Fruit fly (Drosophila melanogaster) whole organism, embryonic: Measurements from ENCODE around the gene GstO2.

Experiments used
- Adf1 ChIP-seq: fragments of 200-800 bp; sonication (Bioruptor generic); IDR thresholded peaks from 2 replicates; pipeline ENCODE4 v1.3.6; 2022; ENCODE audit warnings: missing biosample characterization, missing genetic modification characterization
- Antp ChIP-seq: fragments of 200-800 bp; sonication (Bioruptor generic); optimal IDR thresholded peaks from 3 replicates; lab custom pipeline; 2016; ENCODE audit warnings: missing biosample characterization, missing genetic modification characterization
- CG12104 ChIP-seq: fragments of 200-800 bp; sonication (Bioruptor generic); optimal IDR thresholded peaks from 3 replicates; lab custom pipeline; 2016; ENCODE audit warnings: missing biosample characterization, missing genetic modification characterization
- CG12155 ChIP-seq: fragments of 200-800 bp; sonication (Bioruptor generic); optimal IDR thresholded peaks from 3 replicates; lab custom pipeline; 2016; ENCODE audit warnings: missing biosample characterization, missing genetic modification characterization
- CG12942 ChIP-seq: fragments of 200-800 bp; sonication (Bioruptor generic); optimal IDR thresholded peaks from 3 replicates; lab custom pipeline; 2016; ENCODE audit warnings: missing biosample characterization, missing genetic modification characterization
- CG17328 ChIP-seq: fragments of 200-800 bp; sonication (Bioruptor generic); IDR thresholded peaks from 2 replicates; pipeline ENCODE4 v1.3.6; 2022; ENCODE audit warnings: missing biosample characterization, missing genetic modification characterization
- CG17385 ChIP-seq: fragments of 200-800 bp; sonication (Bioruptor generic); optimal IDR thresholded peaks from 3 replicates; lab custom pipeline; 2018; ENCODE audit warnings: missing biosample characterization, mild to moderate bottlenecking, missing genetic modification characterization
- CG18011 ChIP-seq: fragments of 200-800 bp; sonication (Bioruptor generic); optimal IDR thresholded peaks from 2 replicates; lab custom pipeline; 2017; ENCODE audit warnings: missing biosample characterization, missing genetic modification characterization, mild to moderate bottlenecking, moderate library complexity, missing genotype
- CG2116 ChIP-seq: fragments of 200-800 bp; sonication (Bioruptor generic); optimal IDR thresholded peaks from 3 replicates; lab custom pipeline; 2018; ENCODE audit warnings: missing biosample characterization, mild to moderate bottlenecking, missing genetic modification characterization
- CG2120 ChIP-seq: fragments of 200-800 bp; sonication (Bioruptor generic); optimal IDR thresholded peaks from 3 replicates; lab custom pipeline; 2016; ENCODE audit warnings: missing biosample characterization, missing genetic modification characterization
- CG2889 ChIP-seq: fragments of 200-800 bp; sonication (Bioruptor generic); IDR thresholded peaks from 3 replicates; pipeline ENCODE4 v1.3.6; 2022; ENCODE audit warnings: missing biosample characterization, missing genetic modification characterization
- CG32772 ChIP-seq: fragments of 200-800 bp; sonication (Bioruptor generic); IDR thresholded peaks from 2 replicates; pipeline ENCODE4 v1.3.6; 2022; ENCODE audit warnings: missing biosample characterization, missing genetic modification characterization
- CG3726 ChIP-seq: fragments of 200-800 bp; sonication (Bioruptor generic); IDR thresholded peaks from 3 replicates; pipeline ENCODE4, ENCODE4 v1.3.6; 2022; ENCODE audit warnings: missing biosample characterization, missing genetic modification characterization
- CG3847 ChIP-seq: fragments of 200-800 bp; sonication (Bioruptor generic); IDR thresholded peaks from 2 replicates; pipeline ENCODE4 v1.3.6; 2022; ENCODE audit warnings: missing biosample characterization, missing genetic modification characterization
- CG4707 ChIP-seq: fragments of 200-800 bp; sonication (Bioruptor generic); optimal IDR thresholded peaks from 2 replicates; lab custom pipeline; 2018; ENCODE audit warnings: missing biosample characterization, mild to moderate bottlenecking, missing genetic modification characterization, moderate library complexity
- CG5245 ChIP-seq: fragments of 200-800 bp; sonication (Bioruptor generic); optimal IDR thresholded peaks from 3 replicates; lab custom pipeline; 2016; ENCODE audit warnings: missing biosample characterization, missing genetic modification characterization
- CG6683 ChIP-seq: fragments of 200-800 bp; sonication (Bioruptor generic); optimal IDR thresholded peaks from 2 replicates; lab custom pipeline; 2017; ENCODE audit warnings: missing biosample characterization, mild to moderate bottlenecking, missing genetic modification characterization, missing genetic modification reagents
- CG7839 ChIP-seq: fragments of 200-800 bp; sonication (Bioruptor generic); optimal IDR thresholded peaks from 3 replicates; lab custom pipeline; 2018; ENCODE audit warnings: missing biosample characterization, mild to moderate bottlenecking, missing genetic modification characterization, moderate library complexity
- CG8388 ChIP-seq: fragments of 200-800 bp; sonication (Bioruptor generic); optimal IDR thresholded peaks from 2 replicates; lab custom pipeline; 2019; ENCODE audit warnings: missing biosample characterization, mild to moderate bottlenecking, missing genetic modification characterization, moderate library complexity
- CG8944 ChIP-seq: fragments of 200-800 bp; sonication (Bioruptor generic); optimal IDR thresholded peaks from 3 replicates; lab custom pipeline; 2016; ENCODE audit warnings: missing biosample characterization, missing genetic modification characterization
- CG9932 ChIP-seq: fragments of 200-800 bp; sonication (Bioruptor generic); IDR thresholded peaks from 2 replicates; pipeline ENCODE4 v1.3.6; 2022; ENCODE audit warnings: missing biosample characterization, missing genetic modification characterization
- CHES-1-like ChIP-seq: fragments of 200-800 bp; sonication (Bioruptor generic); optimal IDR thresholded peaks from 2 replicates; lab custom pipeline; 2016; ENCODE audit warnings: missing biosample characterization, missing genetic modification characterization
- CoRest ChIP-seq: fragments of 200-800 bp; sonication (Bioruptor generic); optimal IDR thresholded peaks from 3 replicates; lab custom pipeline; 2018; ENCODE audit warnings: missing biosample characterization, mild to moderate bottlenecking, missing genetic modification characterization, moderate library complexity
- Dek ChIP-seq: fragments of 200-800 bp; sonication (Bioruptor generic); optimal IDR thresholded peaks from 3 replicates; lab custom pipeline; 2019; ENCODE audit warnings: missing biosample characterization, mild to moderate bottlenecking, missing genetic modification characterization, moderate library complexity
- Dip2 ChIP-seq: fragments of 200-800 bp; sonication (Bioruptor generic); IDR thresholded peaks from 2 replicates; pipeline ENCODE4 v1.3.6; 2022; ENCODE audit warnings: missing biosample characterization, missing genetic modification characterization
- E2f1 ChIP-seq: fragments of 200-800 bp; sonication (Bioruptor generic); IDR thresholded peaks from 2 replicates; pipeline ENCODE4 v1.3.6; 2022; ENCODE audit warnings: missing biosample characterization, missing genetic modification characterization
- Eip74EF ChIP-seq, 2 experiments: fragments of 200-800 bp in 1 of 2; fragments of >200 bp in 1 of 2; sonication (Bioruptor generic) in 1 of 2; optimal IDR thresholded peaks; 2 replicates each; lab custom pipeline; 2017 to 2019; ENCODE audit warnings: missing biosample characterization in 2 of 2, missing genetic modification characterization in 2 of 2, mild to moderate bottlenecking in 1 of 2, moderate library complexity in 1 of 2
- Elba2 ChIP-seq: fragments of 200-800 bp; sonication (Bioruptor generic); optimal IDR thresholded peaks from 3 replicates; lab custom pipeline; 2016; ENCODE audit warnings: missing biosample characterization, missing genetic modification characterization
- Fer2 ChIP-seq: fragments of 200-800 bp; sonication (Bioruptor generic); optimal IDR thresholded peaks from 2 replicates; lab custom pipeline; 2018; ENCODE audit warnings: missing biosample characterization, mild to moderate bottlenecking, missing genetic modification characterization, moderate library complexity
- Gug ChIP-seq: fragments of 200-800 bp; sonication (Bioruptor generic); IDR thresholded peaks from 4 replicates; pipeline ENCODE4 v1.3.6; 2022; ENCODE audit warnings: missing biosample characterization, missing genetic modification characterization
- HLH3B ChIP-seq: fragments of 200-800 bp; sonication (Bioruptor generic); IDR thresholded peaks from 2 replicates; pipeline ENCODE4 v1.3.6; 2022; ENCODE audit warnings: missing biosample characterization, missing genetic modification characterization
- Lhr ChIP-seq: fragments of 200-800 bp; sonication (Bioruptor generic); optimal IDR thresholded peaks from 3 replicates; lab custom pipeline; 2017; ENCODE audit warnings: mild to moderate bottlenecking, missing biosample characterization, missing genetic modification reagents, missing genetic modification characterization
- Myb ChIP-seq: fragments of 200-800 bp; sonication (Bioruptor generic); optimal IDR thresholded peaks from 2 replicates; lab custom pipeline; 2016; ENCODE audit warnings: missing biosample characterization, missing genetic modification characterization
- NK7.1 ChIP-seq: fragments of 200-800 bp; sonication (Bioruptor generic); optimal IDR thresholded peaks from 3 replicates; lab custom pipeline; 2016; ENCODE audit warnings: missing biosample characterization, missing genetic modification characterization
- Nf-YC ChIP-seq: fragments of 200-800 bp; optimal IDR thresholded peaks from 3 replicates; lab custom pipeline; 2019; ENCODE audit warnings: missing biosample characterization, mild to moderate bottlenecking, missing genetic modification characterization, moderate library complexity
- Pdp1 ChIP-seq, 2 experiments: fragments of 200-800 bp; sonication (Bioruptor generic); optimal IDR thresholded peaks; 3 replicates each; lab custom pipeline; 2016; ENCODE audit warnings: missing biosample characterization in 2 of 2, missing genetic modification characterization in 2 of 2, mild to moderate bottlenecking in 1 of 2, moderate library complexity in 1 of 2
- Ptx1 ChIP-seq: fragments of 200-800 bp; sonication (Bioruptor generic); IDR thresholded peaks from 2 replicates; pipeline ENCODE4 v1.3.6; 2022; ENCODE audit warnings: missing biosample characterization, missing genetic modification characterization
- Vsx1 ChIP-seq: fragments of 200-800 bp; sonication (Bioruptor generic); optimal IDR thresholded peaks from 2 replicates; lab custom pipeline; 2017; ENCODE audit warnings: missing biosample characterization, mild to moderate bottlenecking, missing genetic modification characterization, missing genetic modification reagents
- az2 ChIP-seq: fragments of 200-800 bp; sonication (Bioruptor generic); optimal IDR thresholded peaks from 3 replicates; lab custom pipeline; 2016; ENCODE audit warnings: missing biosample characterization, missing genetic modification characterization
- cad ChIP-seq: fragments of >200 bp; optimal IDR thresholded peaks from 2 replicates; lab custom pipeline; 2017; ENCODE audit warnings: missing biosample characterization, missing genetic modification characterization
- da ChIP-seq: fragments of 200-800 bp; sonication (Bioruptor generic); optimal IDR thresholded peaks from 2 replicates; lab custom pipeline; 2016; ENCODE audit warnings: missing biosample characterization, missing genetic modification characterization
- dpn ChIP-seq, 2 experiments: fragments of 200-800 bp; sonication (Bioruptor generic); optimal IDR thresholded peaks; 3 replicates each; lab custom pipeline; 2016; ENCODE audit warnings: missing biosample characterization in 2 of 2, missing genetic modification characterization in 2 of 2
- hbn ChIP-seq: fragments of 200-800 bp; sonication (Bioruptor generic); IDR thresholded peaks from 2 replicates; pipeline ENCODE4 v1.3.6; 2022; ENCODE audit warnings: missing biosample characterization, missing genetic modification characterization; ENCODE audit not compliant: partially characterized antibody
- jing ChIP-seq: fragments of 200-800 bp; sonication (Bioruptor generic); optimal IDR thresholded peaks from 2 replicates; lab custom pipeline; 2018; ENCODE audit warnings: missing biosample characterization, mild to moderate bottlenecking, missing genetic modification characterization
- kah ChIP-seq: fragments of 200-800 bp; sonication (Bioruptor generic); optimal IDR thresholded peaks from 2 replicates; lab custom pipeline; 2018; ENCODE audit warnings: missing biosample characterization, mild to moderate bottlenecking, missing genetic modification characterization
- klu ChIP-seq: fragments of 200-800 bp; sonication (Bioruptor generic); IDR thresholded peaks from 2 replicates; pipeline ENCODE4 v1.3.6; 2022; ENCODE audit warnings: missing biosample characterization, missing genetic modification characterization
- kni ChIP-seq: fragments of 200-800 bp; sonication (Bioruptor generic); optimal IDR thresholded peaks from 3 replicates; lab custom pipeline; 2017; ENCODE audit warnings: mild to moderate bottlenecking, missing biosample characterization, missing genetic modification reagents, missing genetic modification characterization
- luna ChIP-seq: fragments of 200-800 bp; sonication (Bioruptor generic); optimal IDR thresholded peaks from 2 replicates; lab custom pipeline; 2016; ENCODE audit warnings: missing biosample characterization, missing genetic modification characterization
- nerfin-2 ChIP-seq: fragments of 200-800 bp; sonication (Bioruptor generic); IDR thresholded peaks from 2 replicates; pipeline ENCODE4 v1.3.6; 2022; ENCODE audit warnings: missing biosample characterization, missing genetic modification characterization; ENCODE audit not compliant: partially characterized antibody
- p53 ChIP-seq: fragments of 200-800 bp; sonication (Bioruptor generic); optimal IDR thresholded peaks from 2 replicates; lab custom pipeline; 2016; ENCODE audit warnings: missing biosample characterization, missing genetic modification characterization
- seq ChIP-seq: fragments of 200-800 bp; sonication (Bioruptor generic); IDR thresholded peaks from 2 replicates; pipeline ENCODE4 v1.3.6; 2022; ENCODE audit warnings: missing biosample characterization, missing genetic modification characterization
- ssp ChIP-seq: fragments of 200-800 bp; sonication (Bioruptor generic); IDR thresholded peaks from 2 replicates; pipeline ENCODE4 v1.3.6; 2022; ENCODE audit warnings: missing biosample characterization, missing genetic modification characterization

GstO2 gene

dm6 chr3L:8546355-8546771, 23.1 kb upstream of the GstO2 start (continued):
- no peak for TF ChIP-seq CG6683 (GFP tag; lab: Kevin White, UChicago)
- peak; percentile 41; the same call in 1 of the 2 replicates for TF ChIP-seq hbn (GFP tag; lab: Robert Waterston, UW)
- TF ChIP-seq klu (GFP tag; lab: Robert Waterston, UW) = no peak
- no peak for TF ChIP-seq Gug (GFP tag; lab: Robert Waterston, UW)
- no peak for TF ChIP-seq CG2116 (GFP tag; lab: Kevin White, UChicago)
- TF ChIP-seq Nf-YC (tag; lab: Kevin White, UChicago) = no peak
- no peak for TF ChIP-seq Ptx1 (GFP tag; lab: Robert Waterston, UW)
- peak; percentile 37 for TF ChIP-seq CHES-1-like (GFP tag; lab: Kevin White, UChicago)
- TF ChIP-seq CG12942 (GFP tag; lab: Kevin White, UChicago) = no peak
- TF ChIP-seq p53 (GFP tag; lab: Kevin White, UChicago) = no peak
- TF ChIP-seq CG32772 (GFP tag; lab: Robert Waterston, UW) = no peak
- no peak for TF ChIP-seq CG3726 (GFP tag; lab: Robert Waterston, UW)
- no peak for TF ChIP-seq CG8388 (GFP tag; lab: Kevin White, UChicago)
- peak; percentile 52 for TF ChIP-seq CG17385 (GFP tag; lab: Kevin White, UChicago)
- TF ChIP-seq HLH3B (GFP tag; lab: Robert Waterston, UW) = 0 out of 2 replicates have a peak, but pooled peaks have one; percentile 18
- no peak for TF ChIP-seq dpn (GFP tag; optimal IDR thresholded peaks at IDR 0.05; lab: Kevin White, UChicago)
- TF ChIP-seq CG17328 (GFP tag; lab: Robert Waterston, UW) = no peak
- TF ChIP-seq luna (GFP tag; lab: Kevin White, UChicago) = no peak
- TF ChIP-seq Myb (GFP tag; lab: Kevin White, UChicago) = no peak
- TF ChIP-seq Lhr (GFP tag; lab: Kevin White, UChicago) = no peak
- no peak for TF ChIP-seq Dek
- TF ChIP-seq CG4707 (GFP tag; lab: Kevin White, UChicago) = no peak
- no peak for TF ChIP-seq E2f1 (GFP tag; lab: Robert Waterston, UW)
- TF ChIP-seq seq = no peak
- TF ChIP-seq CG12155 (GFP tag; lab: Kevin White, UChicago) = no peak
- no peak for TF ChIP-seq CG8944 (GFP tag; lab: Kevin White, UChicago)
- no peak for TF ChIP-seq CG18011 (GFP tag; lab: Kevin White, UChicago)
- no peak for TF ChIP-seq Fer2
- TF ChIP-seq jing = no peak
- TF ChIP-seq NK7.1 (GFP tag; lab: Kevin White, UChicago) = no peak
- TF ChIP-seq Antp (GFP tag; lab: Kevin White, UChicago) = no peak
- no peak for TF ChIP-seq ssp (GFP tag; lab: Robert Waterston, UW)
- TF ChIP-seq kah = peak; percentile 97
- no peak for TF ChIP-seq CoRest (tag; lab: Kevin White, UChicago)
- TF ChIP-seq cad = no peak
- TF ChIP-seq CG7839 (tag; lab: Kevin White, UChicago) = peak; percentile 2
- TF ChIP-seq Dip2 (GFP tag; lab: Robert Waterston, UW) = no peak
- 0 out of 2 replicates have a peak, but pooled peaks have one; percentile 34 for TF ChIP-seq CG9932
- TF ChIP-seq Vsx1 = no peak
- no peak for TF ChIP-seq CG5245 (GFP tag; lab: Kevin White, UChicago)
- TF ChIP-seq CG2120 = no peak
- no peak for TF ChIP-seq CG2889
- peak in 1 of 2 experiments; percentile 28 for TF ChIP-seq Eip74EF (GFP tag; optimal IDR thresholded peaks at IDR 0.05; lab: Kevin White, UChicago)
- no peak for TF ChIP-seq CG12104 (GFP tag; lab: Kevin White, UChicago)
- no peak for TF ChIP-seq az2 (GFP tag; lab: Kevin White, UChicago)
- TF ChIP-seq nerfin-2 (GFP tag; lab: Robert Waterston, UW) = no peak
- TF ChIP-seq Adf1 (GFP tag; lab: Robert Waterston, UW) = no peak
- TF ChIP-seq CG3847 = no peak
- TF ChIP-seq da = no peak
- no peak for TF ChIP-seq Elba2 (GFP tag; lab: Kevin White, UChicago)
- peak in 1 of 2 experiments; percentile 66 for TF ChIP-seq Pdp1 (GFP tag; optimal IDR thresholded peaks at IDR 0.05; lab: Kevin White, UChicago)
- peak; percentile 29 for TF ChIP-seq kni (GFP tag; lab: Kevin White, UChicago)
